Fruit fly (Drosophila melanogaster): ENCODE results near the gene CG42374.

- no peak for TF ChIP-seq topi (GFP tag; optimal IDR thresholded peaks at IDR 0.05)
- TF ChIP-seq CG8319 (GFP tag; optimal IDR thresholded peaks at IDR 0.05): no peak
These were observed 3.2 kb upstream of the CG42374 start, which contains the start of gene nes for dm6 chr3L:19260278-19260803.

Measured in whole organism, prepupa.